Worm (Caenorhabditis elegans): ENCODE measurements around the gene irld-36.

ce11 chrII:1640496-1640895 is 38.7 kb upstream of the irld-36 start, which contains the start of gene srh-72:
- TF ChIP-seq unc-62 (GFP tag; optimal IDR thresholded peaks at IDR 0.05) (no peak), nhr-76 (tag; optimal IDR thresholded peaks at IDR 0.05) (no peak), ceh-43 (GFP tag; optimal IDR thresholded peaks at IDR 0.05) (no peak), blmp-1 (tag; optimal IDR thresholded peaks at IDR 0.05) (no peak), elt-1 (tag; optimal IDR thresholded peaks at IDR 0.05; ENCODE audit: borderline replicate concordance, insufficient read depth) (no peak), mep-1 (tag; optimal IDR thresholded peaks at IDR 0.05) (no peak)
